Fruit fly (Drosophila melanogaster): Measurements from ENCODE around the gene CG18745.

Gene CG18745

dm6 chr3R:7790583-7791034 is 4.7 kb upstream of the CG18745 start, which contains the start of gene CG10086 (continued):
- TF ChIP-seq Spps (tag; optimal IDR thresholded peaks at IDR 0.05) (no peak), zen (tag; optimal IDR thresholded peaks at IDR 0.05) (no peak), insv (GFP tag; optimal IDR thresholded peaks at IDR 0.05) (no peak), so (GFP tag; IDR thresholded peaks at IDR 0.05) (0 out of 3 replicates have a peak, but pooled peaks have one; percentile 19), grn (GFP tag; optimal IDR thresholded peaks at IDR 0.05) (peak; percentile 74), tll (GFP tag; optimal IDR thresholded peaks at IDR 0.05) (no peak), mam (GFP tag; optimal IDR thresholded peaks at IDR 0.05) (no peak), CG15269 (tag; optimal IDR thresholded peaks at IDR 0.05) (no peak), CG5953 (GFP tag; IDR thresholded peaks at IDR 0.05) (no peak), nau (GFP tag; optimal IDR thresholded peaks at IDR 0.05) (no peak), CrebB (tag; optimal IDR thresholded peaks at IDR 0.05) (no peak), CG17328 (GFP tag; IDR thresholded peaks at IDR 0.05) (no peak), maf-S (GFP tag; optimal IDR thresholded peaks at IDR 0.05) (no peak), dpn (GFP tag; optimal IDR thresholded peaks at IDR 0.05) (no peak), Bteb2 (GFP tag; optimal IDR thresholded peaks at IDR 0.05) (no peak), tio (GFP tag; optimal IDR thresholded peaks at IDR 0.05) (no peak), pfk (GFP tag; optimal IDR thresholded peaks at IDR 0.05) (no peak), Atf3 (GFP tag; optimal IDR thresholded peaks at IDR 0.05) (no peak), sisA (GFP tag; IDR thresholded peaks at IDR 0.05) (no peak), luna (GFP tag; optimal IDR thresholded peaks at IDR 0.05) (no peak), GATAe (GFP tag; conservative IDR thresholded peaks at IDR 0.05) (peak; percentile 79), al (GFP tag; IDR thresholded peaks at IDR 0.05) (no peak), knrl (GFP tag; IDR thresholded peaks at IDR 0.05; ENCODE audit: partially characterized antibody) (no peak), ewg (GFP tag; optimal IDR thresholded peaks at IDR 0.05) (no peak), bcd (GFP tag; optimal IDR thresholded peaks at IDR 0.05) (no peak), sens (GFP tag) (no peak), CG12769 (tag; optimal IDR thresholded peaks at IDR 0.05) (peak; percentile 30), CG9797 (GFP tag; optimal IDR thresholded peaks at IDR 0.05) (no peak), slou (GFP tag; optimal IDR thresholded peaks at IDR 0.05) (no peak), vnd (GFP tag; IDR thresholded peaks at IDR 0.05; ENCODE audit: partially characterized antibody) (no peak), zfh2 (GFP tag; optimal IDR thresholded peaks at IDR 0.05) (no peak), CG13123 (GFP tag; optimal IDR thresholded peaks at IDR 0.05) (no peak), pum (GFP tag; optimal IDR thresholded peaks at IDR 0.05) (no peak), Aef1 (GFP tag; IDR thresholded peaks at IDR 0.05) (no peak), CG5245 (GFP tag; optimal IDR thresholded peaks at IDR 0.05) (no peak), sr (GFP tag; IDR thresholded peaks at IDR 0.05) (no peak), CG3407 (GFP tag; optimal IDR thresholded peaks at IDR 0.05) (no peak), CG7372 (GFP tag; IDR thresholded peaks at IDR 0.05) (no peak), HLH4C (GFP tag; IDR thresholded peaks at IDR 0.05; ENCODE audit: partially characterized antibody) (no peak), slp2 (GFP tag; optimal IDR thresholded peaks at IDR 0.05) (no peak), CG4617 (GFP tag; optimal IDR thresholded peaks at IDR 0.05; ENCODE audit: borderline replicate concordance) (no peak), E2f1 (GFP tag; IDR thresholded peaks at IDR 0.05) (no peak), CG16815 (GFP tag; optimal IDR thresholded peaks at IDR 0.05) (no peak), cad (GFP tag; optimal IDR thresholded peaks at IDR 0.05) (no peak), CG11560 (tag; IDR thresholded peaks at IDR 0.05) (no peak), CG12299 (tag; optimal IDR thresholded peaks at IDR 0.05) (no peak), CG8290 (GFP tag; optimal IDR thresholded peaks at IDR 0.05) (no peak), CG8290 (tag; optimal IDR thresholded peaks at IDR 0.05) (peak in 1 of 2 experiments; percentile 1), H15 (GFP tag; IDR thresholded peaks at IDR 0.05) (no peak), CG16813 (GFP tag; IDR thresholded peaks at IDR 0.05; ENCODE audit: partially characterized antibody) (no peak), scrt (GFP tag; optimal IDR thresholded peaks at IDR 0.05) (no peak), cg (GFP tag; optimal IDR thresholded peaks at IDR 0.05) (no peak)
